Fruit fly (Drosophila melanogaster): Measurements from ENCODE around the gene CG42709.

Gene CG42709

DNA sequence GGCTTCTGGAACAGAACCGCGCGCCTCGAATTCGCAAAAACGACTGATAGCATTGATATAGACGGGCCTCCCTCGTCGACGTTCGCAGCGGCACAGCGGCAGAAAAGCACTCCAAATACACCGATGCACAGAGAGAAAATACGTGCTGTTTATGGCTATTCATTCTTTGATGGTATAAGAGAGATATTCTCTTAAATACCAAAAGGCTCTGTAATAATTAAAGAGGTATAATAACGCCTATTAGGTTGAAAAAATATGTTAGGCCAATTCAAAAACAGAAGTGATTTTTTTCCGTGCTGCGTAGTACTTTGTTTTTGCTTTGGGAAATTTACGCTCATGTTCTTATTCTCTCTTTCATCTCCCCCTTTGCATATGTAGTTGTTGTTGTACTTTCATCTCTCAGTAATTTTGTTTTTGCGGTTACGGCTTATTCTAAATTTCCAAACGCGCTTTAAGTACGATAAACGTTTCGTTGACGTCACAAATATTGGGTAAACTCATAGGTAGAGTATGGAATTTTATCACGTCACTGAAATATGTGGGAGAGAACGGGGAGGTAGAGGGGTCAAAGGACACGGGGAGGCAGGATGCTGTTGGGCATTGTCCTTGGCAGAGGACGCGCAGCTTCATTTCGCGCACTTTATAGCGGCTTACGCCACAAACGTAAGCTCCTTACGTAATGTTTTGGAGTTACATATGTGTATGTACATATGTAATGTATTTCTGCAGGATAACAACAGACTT lies 53.2 kb downstream of the CG42709 start, which contains the start of gene nebu (continued):
- TF ChIP-seq zf30C (GFP tag; optimal IDR thresholded peaks at IDR 0.05) (peak; percentile 89), CG15073 (GFP tag; optimal IDR thresholded peaks at IDR 0.05) (peak; percentile 62), schlank (tag; optimal IDR thresholded peaks at IDR 0.05) (peak; percentile 96), Dip3 (GFP tag; optimal IDR thresholded peaks at IDR 0.05) (peak; percentile 98), hb (GFP tag; IDR thresholded peaks at IDR 0.05; ENCODE audit: partially characterized antibody) (no peak), CG9817 (tag; optimal IDR thresholded peaks at IDR 0.05) (peak; percentile 97), sc (optimal IDR thresholded peaks at IDR 0.05) (no peak), sc (GFP tag; optimal IDR thresholded peaks at IDR 0.05) (peak; percentile 76), chinmo (GFP tag; IDR thresholded peaks at IDR 0.05; ENCODE audit: partially characterized antibody) (no peak), da (GFP tag; optimal IDR thresholded peaks at IDR 0.05) (peak; percentile 90), CG6854 (GFP tag; optimal IDR thresholded peaks at IDR 0.05) (peak; percentile 94), fu2 (GFP tag; optimal IDR thresholded peaks at IDR 0.05) (peak; percentile 98), nom (GFP tag; optimal IDR thresholded peaks at IDR 0.05) (peak; percentile 92), pan (optimal IDR thresholded peaks at IDR 0.05) (no peak), pan (GFP tag; optimal IDR thresholded peaks at IDR 0.05 in 1 of 2, IDR thresholded peaks at IDR 0.05 in 1 of 2) (peak in 1 of 2 experiments; percentile 97), CG18599 (GFP tag; optimal IDR thresholded peaks at IDR 0.05) (peak; percentile 99), CG13287 (GFP tag; IDR thresholded peaks at IDR 0.05; ENCODE audit: partially characterized antibody) (0 out of 2 replicates have a peak, but pooled peaks have one; percentile 15), lbe (GFP tag; optimal IDR thresholded peaks at IDR 0.05) (peak; percentile 97), sisA (GFP tag; IDR thresholded peaks at IDR 0.05) (peak; percentile 96), CG8281 (tag; optimal IDR thresholded peaks at IDR 0.05) (peak; percentile 65), Oaz (GFP tag; IDR thresholded peaks at IDR 0.05) (peak; percentile 92), tio (GFP tag; optimal IDR thresholded peaks at IDR 0.05) (peak; percentile 94), CG4282 (GFP tag; optimal IDR thresholded peaks at IDR 0.05) (peak; percentile 92), CG10543 (GFP tag; optimal IDR thresholded peaks at IDR 0.05) (peak; percentile 94), toy (GFP tag; IDR thresholded peaks at IDR 0.05) (peak; percentile 91), CG13296 (GFP tag; optimal IDR thresholded peaks at IDR 0.05) (peak; percentile 95), Opbp (GFP tag; IDR thresholded peaks at IDR 0.05; ENCODE audit: partially characterized antibody) (no peak), CG32767 (GFP tag; IDR thresholded peaks at IDR 0.05) (peak; percentile 93), Xrp1 (GFP tag; IDR thresholded peaks at IDR 0.05) (peak; percentile 96), Ptx1 (GFP tag; IDR thresholded peaks at IDR 0.05) (peak; percentile 97), CG2889 (GFP tag; IDR thresholded peaks at IDR 0.05) (peak; percentile 94), CG12236 (GFP tag; optimal IDR thresholded peaks at IDR 0.05) (peak; percentile 82), CG2678 (tag; optimal IDR thresholded peaks at IDR 0.05) (peak; percentile 97), ac (GFP tag; optimal IDR thresholded peaks at IDR 0.05) (peak; percentile 62), CG8388 (GFP tag; optimal IDR thresholded peaks at IDR 0.05) (peak; percentile 84), Atf3 (GFP tag; optimal IDR thresholded peaks at IDR 0.05) (peak; percentile 87), scrt (GFP tag; optimal IDR thresholded peaks at IDR 0.05) (peak; percentile 95), pfk (GFP tag; optimal IDR thresholded peaks at IDR 0.05) (no peak), ap (GFP tag; IDR thresholded peaks at IDR 0.05) (no peak; the same call in 1 of the 2 replicates), Asciz (GFP tag; optimal IDR thresholded peaks at IDR 0.05) (peak; percentile 89), CG2120 (GFP tag; optimal IDR thresholded peaks at IDR 0.05) (peak; percentile 99), CG9609 (GFP tag; optimal IDR thresholded peaks at IDR 0.05) (peak; percentile 97), CkIIα-i1 (GFP tag; IDR thresholded peaks at IDR 0.05) (peak; percentile 88; the same call in 1 of the 2 replicates), NC2α (GFP tag; optimal IDR thresholded peaks at IDR 0.05) (peak; percentile 91), CG17359 (tag; optimal IDR thresholded peaks at IDR 0.05) (peak; percentile 95), CG10366 (GFP tag; IDR thresholded peaks at IDR 0.05) (peak; percentile 95), CG8290 (GFP tag; optimal IDR thresholded peaks at IDR 0.05) (peak; percentile 26), CG8290 (tag; optimal IDR thresholded peaks at IDR 0.05) (peak in 1 of 2 experiments; percentile 98), Nf-YB (GFP tag; optimal IDR thresholded peaks at IDR 0.05) (peak; percentile 79)
